Worm (Caenorhabditis elegans): Measurements from ENCODE around the gene cyp-33D3.

DNA sequence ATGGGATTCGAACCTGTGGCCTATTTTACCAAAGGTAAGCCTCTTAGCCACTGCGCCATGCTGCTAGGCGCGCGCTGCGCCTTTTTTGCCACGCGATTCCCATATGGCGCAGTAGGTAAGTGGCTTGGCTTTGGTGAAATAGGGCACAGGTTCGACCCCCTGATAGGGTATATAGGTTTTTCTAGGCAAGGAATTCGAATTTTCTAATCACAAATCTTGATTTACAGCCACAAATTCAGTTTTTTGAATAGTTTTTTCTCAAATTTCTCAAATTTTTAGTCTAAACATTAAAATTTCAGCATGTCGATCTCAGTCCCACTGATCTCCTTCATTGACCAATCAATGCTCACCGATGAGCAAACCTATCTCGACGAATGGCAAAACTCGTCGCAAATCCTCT lies 26.3 kb downstream of the cyp-33D3 start, which contains the start of gene C54E10.3:
- no peak for TF ChIP-seq scrt-1 (GFP tag; IDR thresholded peaks at IDR 0.05)
- TF ChIP-seq ama-1 (optimal IDR thresholded peaks at IDR 0.05) = no peak

Measured in whole organism, early embryonic.